Fruit fly (Drosophila melanogaster) whole organism, larva: ENCODE data around the gene Pex3.

Source experiments
- noc ChIP-seq: fragments of 200-800 bp; sonication (Bioruptor generic); optimal IDR thresholded peaks from 3 replicates; lab custom pipeline; 2019; ENCODE audit warnings: missing biosample characterization, mild to moderate bottlenecking, missing genetic modification characterization, moderate library complexity

Gene Pex3

dm6 chr3L:15143638-15144600 is at the start of gene Pex3, which contains the start of gene CG32147:
Gene Pex3, plus strand, starts transcription at chr3L:15144355.
Gene CG32147, minus strand, starts transcription at chr3L:15144059.
- TF ChIP-seq noc (tag; lab: Kevin White, UChicago): peak; percentile 2

DNA sequence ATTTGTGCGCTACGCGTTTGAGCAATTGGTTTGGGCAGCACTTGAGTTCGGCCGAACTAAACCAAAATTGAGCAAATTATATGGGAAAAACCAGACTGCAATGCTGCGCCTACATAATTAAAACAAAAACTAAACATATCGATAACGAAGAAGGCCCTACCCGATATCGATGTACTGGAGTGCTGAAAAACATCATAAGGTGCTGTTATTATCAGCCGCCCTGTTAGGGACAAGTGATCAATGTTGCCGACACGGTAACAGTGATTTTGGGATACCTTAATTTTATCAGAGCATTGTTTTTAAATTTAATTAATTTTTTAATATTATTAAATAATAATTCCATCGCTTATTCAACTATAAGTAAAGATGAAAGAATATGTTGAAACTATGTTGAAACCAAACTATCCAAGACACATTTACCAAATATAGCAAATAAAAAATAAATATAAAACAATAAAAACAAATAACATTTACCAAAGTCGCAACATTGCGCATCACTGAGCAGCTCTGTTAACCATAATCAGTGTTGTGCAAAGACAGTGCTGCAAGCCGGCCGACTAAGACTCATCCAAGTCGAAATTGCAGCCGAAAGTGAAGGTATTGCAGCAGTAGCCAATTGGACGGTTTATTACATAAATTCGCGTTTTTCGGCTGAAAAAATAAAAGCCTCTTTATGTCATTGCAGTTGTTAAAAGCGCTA is 49.4 kb upstream of the Pex3 start, which contains the start of the genes sstn, Plp and GlyRS:
Gene sstn (minus strand): TSS at position 131 of the 700 bp plus-strand sequence.
Gene Plp (minus strand): TSS at position 136 of the 700 bp plus-strand sequence.
Gene GlyRS (plus strand): TSS at position 554 of the 700 bp plus-strand sequence.
- peak; percentile 58 for TF ChIP-seq noc (tag; lab: Kevin White, UChicago)

DNA sequence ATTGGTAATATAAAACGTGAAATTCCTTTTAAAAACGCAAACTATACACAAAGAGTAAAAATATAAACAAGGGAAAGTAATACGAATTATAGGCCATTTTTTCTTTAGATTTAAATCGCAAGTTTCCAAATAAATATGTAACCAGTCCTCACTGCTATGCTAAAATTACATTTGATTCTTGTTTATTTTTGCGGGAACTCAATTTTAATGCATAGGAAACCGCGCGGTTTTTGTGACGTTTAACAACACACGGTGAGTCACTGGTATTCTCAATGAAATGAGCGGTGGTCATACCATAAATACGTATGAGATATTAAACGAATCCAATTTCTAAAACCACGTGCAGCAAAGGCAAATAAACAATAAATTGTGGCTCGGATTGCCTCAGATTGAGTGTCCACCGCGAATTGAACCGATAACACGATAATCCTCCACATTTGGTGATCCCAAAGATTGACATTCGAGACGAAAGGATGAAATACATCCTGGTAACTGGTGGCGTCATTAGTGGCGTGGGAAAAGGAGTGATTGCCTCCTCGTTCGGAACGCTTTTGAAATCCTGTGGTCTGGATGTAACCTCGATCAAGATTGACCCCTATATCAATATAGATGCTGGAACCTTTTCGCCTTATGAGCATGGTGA is 46.2 kb upstream of the Pex3 start, which contains the start of gene Ctps:
Gene Ctps (plus strand): TSS at position 37 of the 643 bp plus-strand sequence.
- TF ChIP-seq noc (tag; lab: Kevin White, UChicago): no peak

DNA sequence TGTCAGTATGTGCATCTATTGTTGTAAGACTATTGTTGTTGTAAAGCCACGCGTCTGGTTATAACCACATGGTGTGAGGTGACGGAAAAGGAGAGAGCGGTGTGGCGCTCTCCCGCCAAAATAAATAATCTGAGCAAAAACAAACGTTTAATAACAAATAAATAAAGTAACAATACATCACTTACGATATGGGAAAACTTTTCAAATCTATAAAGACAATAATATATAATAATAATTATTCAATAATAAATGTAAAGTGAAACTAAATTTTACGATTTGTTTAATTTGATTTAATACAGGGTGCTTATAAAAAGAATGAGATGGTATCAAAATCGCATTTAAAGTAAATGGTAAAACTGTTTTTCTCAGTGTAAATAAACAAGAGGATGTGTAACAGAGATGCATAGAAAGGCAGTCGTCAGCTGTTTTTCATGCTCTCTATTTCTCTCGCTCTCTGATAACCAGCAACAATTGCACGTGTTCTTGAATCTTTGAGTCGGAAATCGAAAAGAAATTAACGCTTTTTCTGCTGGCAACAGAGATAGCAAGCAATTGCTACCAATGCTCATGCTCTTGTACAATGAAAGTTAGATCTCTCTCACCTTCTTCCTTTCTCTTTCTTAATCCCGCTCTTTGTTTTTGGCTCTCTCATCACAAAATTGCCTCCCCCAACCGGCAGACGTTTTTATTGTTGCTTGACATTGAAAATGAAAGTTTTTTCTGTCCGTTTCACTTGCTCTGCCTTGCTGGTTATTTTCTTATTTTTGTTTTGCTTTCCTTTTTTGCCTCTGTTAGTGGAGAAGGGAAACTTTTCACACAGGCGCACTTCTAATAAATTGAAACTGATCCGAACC is 45.3 kb upstream of the Pex3 start:
- TF ChIP-seq noc (tag; lab: Kevin White, UChicago): peak; percentile 69

DNA sequence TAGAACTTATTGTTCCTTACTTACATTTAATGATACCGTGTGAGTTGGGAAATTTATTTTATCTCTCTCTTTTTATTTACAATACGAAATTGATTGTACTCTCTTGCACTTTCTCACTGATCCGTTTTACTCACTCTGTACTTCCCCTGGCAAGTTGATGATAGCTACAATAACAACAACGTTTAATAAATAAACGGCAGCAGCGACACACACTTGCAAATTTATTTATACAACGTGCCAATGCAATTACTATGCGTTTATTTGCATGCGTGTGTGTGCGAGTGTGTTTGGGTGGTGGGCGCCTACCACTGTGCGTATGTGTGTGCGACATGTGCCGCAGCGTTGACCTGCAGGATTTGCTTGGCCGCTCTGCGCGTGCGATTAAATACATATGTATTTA is 44.6 kb upstream of the Pex3 start:
- TF ChIP-seq noc (tag; lab: Kevin White, UChicago): no peak

DNA sequence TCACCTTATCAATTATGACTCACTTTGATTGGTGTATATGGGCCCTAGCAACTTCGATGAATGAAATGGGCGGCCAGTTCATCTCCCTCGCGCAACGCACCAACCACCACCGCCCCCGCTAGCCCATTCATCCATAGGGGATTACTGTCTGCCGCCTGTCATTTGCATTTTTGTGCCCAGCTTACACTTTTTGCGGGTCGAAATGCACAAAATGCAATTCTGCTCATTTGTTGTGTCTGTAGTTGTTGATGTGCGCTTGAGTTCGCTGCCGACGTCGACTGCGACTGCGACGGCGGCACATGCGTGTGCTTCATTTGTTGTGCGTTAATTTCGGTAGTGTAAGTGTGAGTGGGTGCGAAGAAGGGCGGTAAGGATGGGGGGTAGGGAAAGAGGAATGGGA is 43.2 kb upstream of the Pex3 start:
- no peak for TF ChIP-seq noc (tag; lab: Kevin White, UChicago)

DNA sequence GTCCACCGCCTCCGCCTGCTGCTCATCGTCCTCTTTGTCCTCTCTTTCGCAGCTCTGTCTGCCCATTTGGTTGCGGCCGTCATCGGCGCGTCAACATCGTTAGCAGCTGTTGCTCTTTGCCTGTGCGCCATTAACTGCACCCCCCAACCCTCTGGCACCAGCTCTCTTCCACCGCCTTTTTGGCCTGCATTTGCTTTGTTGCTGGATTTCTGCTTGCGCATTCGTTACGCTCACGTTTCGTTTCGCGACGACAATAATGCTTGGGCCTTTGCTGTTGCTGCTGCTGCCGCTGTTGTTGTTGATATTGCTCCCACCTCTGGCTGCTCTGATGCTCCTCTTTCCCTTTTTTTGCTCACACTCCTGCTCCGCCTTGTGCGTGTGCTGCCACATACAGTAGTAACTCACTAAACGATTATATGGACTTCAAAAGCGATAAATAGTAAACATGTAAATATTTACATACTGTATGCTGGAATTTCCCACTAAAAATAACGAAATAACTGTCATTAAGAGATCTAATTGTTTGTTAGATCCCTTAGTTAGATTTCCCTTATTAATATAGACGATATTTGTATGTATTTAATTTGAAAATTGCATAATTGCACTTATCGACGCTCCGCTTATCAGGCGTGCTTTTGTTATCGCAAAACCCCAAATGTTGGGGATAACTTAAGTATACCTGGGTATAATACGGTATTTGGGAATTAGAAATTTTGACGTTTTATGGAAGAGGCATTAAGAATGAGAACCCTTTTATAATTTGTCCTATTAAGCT is 42.3 kb upstream of the Pex3 start:
- TF ChIP-seq noc (tag; lab: Kevin White, UChicago): no peak

dm6 chr3L:15102669-15103309 is 41.4 kb upstream of the Pex3 start:
- TF ChIP-seq noc (tag; lab: Kevin White, UChicago): no peak

dm6 chr3L:15103988-15104848 is 39.9 kb upstream of the Pex3 start:
- no peak for TF ChIP-seq noc (tag; lab: Kevin White, UChicago)

- peak; percentile 29 for TF ChIP-seq noc (tag; lab: Kevin White, UChicago)
Measured at dm6 chr3L:15104849-15105555, 39.2 kb upstream of the Pex3 start.

dm6 chr3L:15105566-15106207 is 38.5 kb upstream of the Pex3 start, which contains the start of gene CG45071:
Gene CG45071, plus strand, starts transcription at chr3L:15105882.
- TF ChIP-seq noc (tag; lab: Kevin White, UChicago): no peak
